Worm (Caenorhabditis elegans): ENCODE data around the gene D1053.2.

D1053.2 gene

ce11 chrX:11757666-11758065 lies 29.7 kb downstream of the D1053.2 start:
- peak; percentile 48 for TF ChIP-seq W03F9.2 (tag; optimal IDR thresholded peaks at IDR 0.05)
- TF ChIP-seq dao-5 (tag; optimal IDR thresholded peaks at IDR 0.05), result peak; percentile 86
- TF ChIP-seq him-1 (tag; optimal IDR thresholded peaks at IDR 0.05), result peak; percentile 90

DNA sequence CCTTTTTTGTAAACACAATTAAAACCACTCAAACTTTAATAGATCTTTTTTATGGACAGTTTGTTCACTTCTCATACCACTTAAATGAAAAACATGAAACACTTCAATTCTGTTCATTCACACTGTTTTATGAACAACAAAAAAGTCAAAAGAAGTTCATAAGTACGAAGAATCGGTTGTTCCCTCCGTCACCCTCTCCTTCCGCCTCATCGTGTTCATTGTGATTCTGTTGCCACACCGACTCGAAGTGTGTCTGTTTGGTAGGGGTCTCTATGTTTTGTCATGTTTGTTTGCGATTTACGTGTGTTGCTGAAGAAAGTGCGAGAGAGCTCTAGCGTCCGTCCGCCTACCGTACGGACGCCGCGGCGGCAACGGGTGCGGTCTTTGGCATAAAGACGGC lies 30.9 kb downstream of the D1053.2 start, which contains the start of gene lact-7:
lact-7 (plus strand) TSS at position 301 of the 400 bp plus-strand sequence.
- TF ChIP-seq W03F9.2 (tag; optimal IDR thresholded peaks at IDR 0.05) (no peak), dao-5 (tag; optimal IDR thresholded peaks at IDR 0.05) (no peak), him-1 (tag; optimal IDR thresholded peaks at IDR 0.05) (no peak)

ce11 chrX:11765860-11766259 lies 37.9 kb downstream of the D1053.2 start:
- no peak for TF ChIP-seq him-1 (tag; optimal IDR thresholded peaks at IDR 0.05)
- TF ChIP-seq dao-5 (tag; optimal IDR thresholded peaks at IDR 0.05), result no peak
- TF ChIP-seq W03F9.2 (tag; optimal IDR thresholded peaks at IDR 0.05), result no peak

ce11 chrX:11766432-11766831 lies 38.5 kb downstream of the D1053.2 start:
- TF ChIP-seq him-1 (tag; optimal IDR thresholded peaks at IDR 0.05) (no peak), W03F9.2 (tag; optimal IDR thresholded peaks at IDR 0.05) (no peak), dao-5 (tag; optimal IDR thresholded peaks at IDR 0.05) (no peak)

ce11 chrX:11769278-11769677 lies 41.3 kb downstream of the D1053.2 start, which contains the start of gene ttx-3:
Gene ttx-3, minus strand, starts transcription at chrX:11769378.
- no peak for TF ChIP-seq dao-5 (tag; optimal IDR thresholded peaks at IDR 0.05)

All from whole organism, L4/young adult.